Fruit fly (Drosophila melanogaster): ENCODE data around the gene Jon99Fi.
A peak's percentile ranks its signal among the peaks of the same experiment; 100 is the strongest.

Jon99Fi gene

DNA sequence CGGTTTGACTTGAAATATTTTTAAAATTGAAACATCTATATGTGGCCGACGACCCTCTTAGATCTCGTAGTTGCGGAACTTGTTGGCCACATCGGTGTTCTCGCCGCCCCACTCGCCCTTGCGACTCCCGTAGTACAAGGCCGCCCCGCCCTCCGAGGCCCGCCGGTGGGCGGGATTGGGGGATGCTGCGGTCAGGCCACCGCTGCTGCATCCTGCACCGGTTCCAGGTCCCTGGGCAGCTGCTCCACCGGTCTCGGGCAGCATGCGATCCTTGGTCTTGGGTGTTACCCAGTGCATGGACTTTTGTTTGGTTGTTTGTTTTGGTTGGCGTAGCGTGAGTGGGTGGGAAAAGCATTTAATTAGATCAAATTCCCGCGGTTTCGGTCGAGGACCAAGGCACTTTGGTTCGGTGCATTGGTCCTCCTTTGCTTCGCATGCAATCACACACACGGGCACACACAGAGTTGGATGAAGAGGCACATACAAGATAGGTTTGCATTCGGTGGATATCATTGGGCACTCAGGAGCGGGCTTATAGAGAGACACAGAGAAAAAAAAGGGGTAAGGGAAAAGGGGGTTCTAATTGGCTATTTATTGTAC is 29.6 kb downstream of the Jon99Fi start (continued):
- TF ChIP-seq Ssrp (tag; optimal IDR thresholded peaks at IDR 0.05) (no peak), gsb-n (tag; optimal IDR thresholded peaks at IDR 0.05) (no peak), Dek (tag; optimal IDR thresholded peaks at IDR 0.05) (no peak), CG11504 (tag; optimal IDR thresholded peaks at IDR 0.05) (no peak), CG31365 (tag; optimal IDR thresholded peaks at IDR 0.05) (no peak), trem (tag; optimal IDR thresholded peaks at IDR 0.05) (no peak), CG6254 (GFP tag; optimal IDR thresholded peaks at IDR 0.05) (no peak), Hr39 (optimal IDR thresholded peaks at IDR 0.05) (peak; percentile 78), CG11398 (GFP tag; optimal IDR thresholded peaks at IDR 0.05) (no peak), Optix (GFP tag; IDR thresholded peaks at IDR 0.05) (no peak), CG18476 (GFP tag; optimal IDR thresholded peaks at IDR 0.05) (no peak), CG17912 (GFP tag; optimal IDR thresholded peaks at IDR 0.05) (no peak), Ets65A (GFP tag) (peak; percentile 90), CG9727 (GFP tag; optimal IDR thresholded peaks at IDR 0.05) (no peak)

DNA sequence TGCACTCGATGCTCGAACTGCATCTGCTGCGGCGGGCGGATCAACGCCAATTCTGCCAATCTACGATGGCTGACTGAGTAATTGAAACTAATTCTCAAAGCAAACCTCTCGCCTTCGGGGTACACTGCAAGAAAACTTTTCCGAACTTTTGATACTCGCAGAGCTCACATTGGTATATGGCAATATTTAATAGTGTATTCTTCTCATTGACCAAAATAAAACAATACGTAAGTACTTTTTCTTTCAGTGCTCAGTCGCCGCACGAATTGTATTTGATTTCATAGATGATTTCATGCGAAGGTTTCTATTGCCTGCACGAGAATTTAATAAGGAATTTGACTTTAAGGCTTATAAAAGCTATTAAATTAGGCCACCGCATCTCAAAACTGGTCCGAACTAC is 36.9 kb downstream of the Jon99Fi start:
- no peak for TF ChIP-seq CG18011 (GFP tag; optimal IDR thresholded peaks at IDR 0.05)
- TF ChIP-seq klu (GFP tag; IDR thresholded peaks at IDR 0.05): no peak
- no peak for TF ChIP-seq CG32767 (GFP tag; IDR thresholded peaks at IDR 0.05)
- TF ChIP-seq Ada2b (GFP tag; IDR thresholded peaks at IDR 0.05): 0 out of 2 replicates have a peak, but pooled peaks have one; percentile 21
- peak; percentile 26; the same call in 1 of the 2 replicates for TF ChIP-seq Drgx (GFP tag; IDR thresholded peaks at IDR 0.05)
- no peak for TF ChIP-seq cwo (GFP tag; optimal IDR thresholded peaks at IDR 0.05)
- TF ChIP-seq Ets65A (GFP tag): peak; percentile 56
- 0 out of 2 replicates have a peak, but pooled peaks have one; percentile 3 for TF ChIP-seq sisA (GFP tag; IDR thresholded peaks at IDR 0.05)
- no peak for TF ChIP-seq Hr51 (GFP tag; optimal IDR thresholded peaks at IDR 0.05)
- no peak for TF ChIP-seq CG4707 (GFP tag; optimal IDR thresholded peaks at IDR 0.05)
- no peak for TF ChIP-seq Scr (GFP tag; IDR thresholded peaks at IDR 0.05; ENCODE audit: partially characterized antibody)
- TF ChIP-seq ro (GFP tag; IDR thresholded peaks at IDR 0.05): no peak
- TF ChIP-seq CG12391 (tag; optimal IDR thresholded peaks at IDR 0.05): no peak
- TF ChIP-seq zfh1 (GFP tag; IDR thresholded peaks at IDR 0.05): no peak
- peak; percentile 63 for TF ChIP-seq Med (GFP tag)
- TF ChIP-seq Aef1 (GFP tag; IDR thresholded peaks at IDR 0.05): peak; percentile 12; the same call in 1 of the 3 replicates

DNA sequence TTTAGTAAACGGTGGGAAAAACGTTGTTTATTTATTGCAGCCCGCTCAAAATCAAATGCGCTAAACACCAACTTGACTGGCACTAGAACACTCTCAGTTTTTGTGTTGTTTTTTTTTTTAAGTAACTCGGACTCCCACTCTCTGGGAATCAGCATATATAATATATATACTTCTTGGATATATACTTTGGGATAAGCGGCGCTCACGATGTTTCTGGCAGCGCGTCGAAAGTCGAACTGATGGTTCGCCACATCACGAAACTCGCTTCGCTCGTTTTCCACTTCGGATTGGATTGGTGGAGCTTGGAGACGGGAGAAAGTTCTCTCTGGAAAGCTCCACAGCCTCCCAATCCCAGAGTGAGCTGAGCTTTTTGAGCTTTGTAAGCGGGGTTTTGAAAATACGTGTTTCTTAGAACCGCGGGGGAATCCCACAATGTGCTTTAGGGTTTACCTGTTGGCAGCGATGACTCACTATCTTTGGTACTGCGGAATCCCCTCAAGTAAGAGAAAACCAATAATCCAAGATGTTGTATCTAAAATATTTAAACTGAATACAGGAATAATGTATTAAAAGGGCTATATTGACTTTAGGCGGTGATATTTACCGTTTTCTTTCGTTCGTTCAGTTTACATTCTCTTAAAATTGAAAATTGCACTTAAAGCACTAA is 38.2 kb downstream of the Jon99Fi start, which contains the start of gene jdp:
Gene jdp (minus strand): TSS at position 239 of the 667 bp plus-strand sequence.
- TF ChIP-seq CG7786 (GFP tag; optimal IDR thresholded peaks at IDR 0.05) (no peak), CG11560 (tag; IDR thresholded peaks at IDR 0.05) (no peak), inv (GFP tag; IDR thresholded peaks at IDR 0.05; ENCODE audit: partially characterized antibody) (no peak), tx (GFP tag; optimal IDR thresholded peaks at IDR 0.05) (no peak), CG7271 (tag; optimal IDR thresholded peaks at IDR 0.05) (no peak), Trl (optimal IDR thresholded peaks at IDR 0.05) (peak; percentile 15 to 24), Trl (GFP tag; optimal IDR thresholded peaks at IDR 0.05) (no peak), CG7839 (tag; optimal IDR thresholded peaks at IDR 0.05) (no peak), CG14050 (GFP tag; IDR thresholded peaks at IDR 0.05) (no peak), ERR (GFP tag; optimal IDR thresholded peaks at IDR 0.05) (no peak), Ssrp (tag; optimal IDR thresholded peaks at IDR 0.05) (no peak), CG17361 (GFP tag; IDR thresholded peaks at IDR 0.05) (no peak), CG2120 (GFP tag; optimal IDR thresholded peaks at IDR 0.05) (no peak), klu (GFP tag; IDR thresholded peaks at IDR 0.05) (no peak), CG34376 (GFP tag; optimal IDR thresholded peaks at IDR 0.05) (peak; percentile 42), Max (GFP tag; optimal IDR thresholded peaks at IDR 0.05) (no peak), Dip2 (GFP tag; IDR thresholded peaks at IDR 0.05) (no peak), CG42726 (GFP tag; IDR thresholded peaks at IDR 0.05; ENCODE audit: partially characterized antibody) (0 out of 2 replicates have a peak, but pooled peaks have one; percentile 50), CG10543 (GFP tag; optimal IDR thresholded peaks at IDR 0.05) (peak; percentile 17), sens-2 (GFP tag; IDR thresholded peaks at IDR 0.05) (no peak), CG15269 (tag; optimal IDR thresholded peaks at IDR 0.05) (no peak), CG12391 (tag; optimal IDR thresholded peaks at IDR 0.05) (no peak)
